Fruit fly (Drosophila melanogaster) whole organism, embryonic: Measurements from ENCODE around the gene CanB.

ENCODE experiments used
- ATbp ChIP-seq: fragments of 200-800 bp; sonication (Bioruptor generic); optimal IDR thresholded peaks from 2 replicates; lab custom pipeline; 2017; ENCODE audit warnings: missing biosample characterization, mild to moderate bottlenecking, missing genetic modification characterization, missing genetic modification reagents
- Ada2b ChIP-seq: fragments of 200-800 bp; sonication (Bioruptor generic); IDR thresholded peaks from 2 replicates; pipeline ENCODE4 v1.3.6; 2022; ENCODE audit warnings: missing biosample characterization, missing genetic modification characterization
- Bgb ChIP-seq: fragments of 200-800 bp; sonication (Bioruptor generic); IDR thresholded peaks from 2 replicates; pipeline ENCODE4 v1.3.6; 2022; ENCODE audit warnings: missing biosample characterization, missing genetic modification characterization; ENCODE audit not compliant: partially characterized antibody
- CG10979 ChIP-seq: fragments of 200-800 bp; sonication (Bioruptor generic); optimal IDR thresholded peaks from 2 replicates; lab custom pipeline; 2018; ENCODE audit warnings: missing biosample characterization, mild to moderate bottlenecking, missing genetic modification characterization, moderate library complexity
- CG11456 ChIP-seq: fragments of 200-800 bp; sonication (Bioruptor generic); IDR thresholded peaks from 3 replicates; pipeline ENCODE4 v1.3.6; 2022; ENCODE audit warnings: missing biosample characterization, missing genetic modification characterization
- CG11504 ChIP-seq: fragments of 200-800 bp; sonication (Bioruptor generic); optimal IDR thresholded peaks from 3 replicates; lab custom pipeline; 2019; ENCODE audit warnings: missing biosample characterization, mild to moderate bottlenecking, missing genetic modification characterization, moderate library complexity
- CG12391 ChIP-seq: fragments of 200-800 bp; sonication (Bioruptor generic); optimal IDR thresholded peaks from 3 replicates; lab custom pipeline; 2018; ENCODE audit warnings: missing biosample characterization, mild to moderate bottlenecking, missing genetic modification characterization, moderate library complexity
- CG13424 ChIP-seq: fragments of 200-800 bp; sonication (Bioruptor generic); optimal IDR thresholded peaks from 2 replicates; lab custom pipeline; 2019; ENCODE audit warnings: missing biosample characterization, mild to moderate bottlenecking, missing genetic modification characterization, moderate library complexity
- CG14667 ChIP-seq: fragments of 200-800 bp; sonication (Bioruptor generic); IDR thresholded peaks from 2 replicates; pipeline ENCODE4 v1.3.6; 2022; ENCODE audit warnings: missing biosample characterization, missing genetic modification characterization
- CG14860 ChIP-seq: fragments of 200-800 bp; sonication (Bioruptor generic); IDR thresholded peaks from 3 replicates; pipeline ENCODE4 v1.3.6; 2022; ENCODE audit warnings: missing biosample characterization, missing genetic modification characterization; ENCODE audit not compliant: partially characterized antibody
- CG17359 ChIP-seq: fragments of 200-800 bp; sonication (Bioruptor generic); optimal IDR thresholded peaks from 3 replicates; lab custom pipeline; 2018; ENCODE audit warnings: missing biosample characterization, mild to moderate bottlenecking, missing genetic modification characterization, moderate library complexity
- CG2678 ChIP-seq: fragments of 200-800 bp; sonication (Bioruptor generic); optimal IDR thresholded peaks from 3 replicates; lab custom pipeline; 2019; ENCODE audit warnings: missing biosample characterization, mild to moderate bottlenecking, missing genetic modification characterization, moderate library complexity
- CG4328 ChIP-seq: fragments of 200-800 bp; sonication (Bioruptor generic); optimal IDR thresholded peaks from 3 replicates; lab custom pipeline; 2017; ENCODE audit warnings: missing biosample characterization, missing genetic modification reagents, missing genetic modification characterization
- CG7839 ChIP-seq: fragments of 200-800 bp; sonication (Bioruptor generic); optimal IDR thresholded peaks from 3 replicates; lab custom pipeline; 2018; ENCODE audit warnings: missing biosample characterization, mild to moderate bottlenecking, missing genetic modification characterization, moderate library complexity
- CG9609 ChIP-seq: fragments of 200-800 bp; sonication (Bioruptor generic); optimal IDR thresholded peaks from 3 replicates; lab custom pipeline; 2016; ENCODE audit warnings: missing biosample characterization, missing genetic modification characterization
- Drgx ChIP-seq: fragments of 200-800 bp; sonication (Bioruptor generic); IDR thresholded peaks from 2 replicates; pipeline ENCODE4 v1.3.6; 2022; ENCODE audit warnings: missing biosample characterization, missing genetic modification characterization
- ERR ChIP-seq: fragments of 200-800 bp; sonication (Bioruptor generic); optimal IDR thresholded peaks from 2 replicates; lab custom pipeline; 2016; ENCODE audit warnings: missing biosample characterization, missing genetic modification characterization
- Gsc ChIP-seq: fragments of 200-800 bp; sonication (Bioruptor generic); IDR thresholded peaks from 2 replicates; pipeline ENCODE4 v1.3.6; 2022; ENCODE audit warnings: missing biosample characterization, missing genetic modification characterization
- H15 ChIP-seq: fragments of 200-800 bp; sonication (Bioruptor generic); IDR thresholded peaks from 3 replicates; pipeline ENCODE4 v1.3.6; 2022; ENCODE audit warnings: missing biosample characterization, missing genetic modification characterization
- H2.0 ChIP-seq: fragments of 200-800 bp; sonication (Bioruptor generic); IDR thresholded peaks from 2 replicates; pipeline ENCODE4 v1.3.6; 2022; ENCODE audit warnings: missing biosample characterization, missing genetic modification characterization
- HLH3B ChIP-seq: fragments of 200-800 bp; sonication (Bioruptor generic); IDR thresholded peaks from 2 replicates; pipeline ENCODE4 v1.3.6; 2022; ENCODE audit warnings: missing biosample characterization, missing genetic modification characterization
- HLH4C ChIP-seq: fragments of 200-800 bp; sonication (Bioruptor generic); IDR thresholded peaks from 3 replicates; pipeline ENCODE4 v1.3.6; 2022; ENCODE audit warnings: missing biosample characterization, missing genetic modification characterization; ENCODE audit not compliant: partially characterized antibody
- Hr39 ChIP-seq: fragments of >200 bp; optimal IDR thresholded peaks from 2 replicates; lab custom pipeline; 2017
- Jarid2 ChIP-seq: fragments of 200-800 bp; sonication (Bioruptor generic); optimal IDR thresholded peaks from 3 replicates; lab custom pipeline; 2017; ENCODE audit warnings: mild to moderate bottlenecking, missing biosample characterization, missing genetic modification reagents, missing genetic modification characterization
- Nf-YB ChIP-seq: fragments of 200-800 bp; sonication (Bioruptor generic); optimal IDR thresholded peaks from 3 replicates; lab custom pipeline; 2019; ENCODE audit warnings: missing biosample characterization, mild to moderate bottlenecking, missing genetic modification characterization, moderate library complexity
- Optix ChIP-seq: fragments of 200-800 bp; sonication (Bioruptor generic); IDR thresholded peaks from 3 replicates; pipeline ENCODE4 v1.3.6; 2022; ENCODE audit warnings: missing biosample characterization, missing genetic modification characterization
- Ptx1 ChIP-seq: fragments of 200-800 bp; sonication (Bioruptor generic); IDR thresholded peaks from 2 replicates; pipeline ENCODE4 v1.3.6; 2022; ENCODE audit warnings: missing biosample characterization, missing genetic modification characterization
- Trl ChIP-seq, 3 experiments: fragments of >200 bp in 2 of 3; fragments of 200-800 bp in 1 of 3; sonication (Bioruptor generic) in 1 of 3; optimal IDR thresholded peaks; 2 replicates in 1 of 3; 3 replicates in 2 of 3; lab custom pipeline; 2016 to 2017; ENCODE audit warnings: missing biosample characterization in 1 of 3, missing genetic modification characterization in 1 of 3
- cg ChIP-seq: fragments of 200-800 bp; sonication (Bioruptor generic); optimal IDR thresholded peaks from 3 replicates; lab custom pipeline; 2019; ENCODE audit warnings: missing biosample characterization, mild to moderate bottlenecking, missing genetic modification characterization, moderate library complexity
- dysf ChIP-seq: fragments of 200-800 bp; sonication (Bioruptor generic); IDR thresholded peaks from 3 replicates; pipeline ENCODE4 v1.3.6; 2022; ENCODE audit warnings: missing biosample characterization, missing genetic modification characterization
- en ChIP-seq: fragments of 200-800 bp; sonication (Bioruptor generic); optimal IDR thresholded peaks from 2 replicates; lab custom pipeline; 2016; ENCODE audit warnings: missing biosample characterization, missing genetic modification characterization
- ewg ChIP-seq: fragments of 200-800 bp; sonication (Bioruptor generic); optimal IDR thresholded peaks from 3 replicates; lab custom pipeline; 2017; ENCODE audit warnings: mild to moderate bottlenecking, missing biosample characterization, missing genetic modification reagents, missing genetic modification characterization
- klu ChIP-seq: fragments of 200-800 bp; sonication (Bioruptor generic); IDR thresholded peaks from 2 replicates; pipeline ENCODE4 v1.3.6; 2022; ENCODE audit warnings: missing biosample characterization, missing genetic modification characterization
- lmd ChIP-seq: fragments of 200-800 bp; sonication (Bioruptor generic); IDR thresholded peaks from 2 replicates; pipeline ENCODE4 v1.3.6; 2022; ENCODE audit warnings: missing biosample characterization, missing genetic modification characterization
- lov ChIP-seq, 2 experiments: fragments of 200-800 bp in 1 of 2; fragments of >200 bp in 1 of 2; sonication (Bioruptor generic) in 1 of 2; IDR thresholded peaks in 1 of 2; optimal IDR thresholded peaks in 1 of 2; 2 replicates in 1 of 2; 3 replicates in 1 of 2; pipeline versions ENCODE4 v1.3.6 to Lab custom; 2017 to 2022; ENCODE audit warnings: missing biosample characterization in 1 of 2, missing genetic modification characterization in 1 of 2
- prd ChIP-seq, 3 experiments: fragments of >200 bp in 2 of 3; fragments of 200-800 bp in 1 of 3; sonication (Bioruptor generic) in 1 of 3; optimal IDR thresholded peaks in 2 of 3; IDR thresholded peaks in 1 of 3; 2 replicates in 2 of 3; 3 replicates in 1 of 3; pipeline versions ENCODE4 v1.3.6 to Lab custom; 2017 to 2022; ENCODE audit warnings: missing biosample characterization in 1 of 3, missing genetic modification characterization in 1 of 3
- sisA ChIP-seq: fragments of 200-800 bp; sonication (Bioruptor generic); IDR thresholded peaks from 2 replicates; pipeline ENCODE4 v1.3.6; 2022; ENCODE audit warnings: missing biosample characterization, missing genetic modification characterization
- sqz ChIP-seq: fragments of 200-800 bp; sonication (Bioruptor generic); optimal IDR thresholded peaks from 3 replicates; lab custom pipeline; 2018; ENCODE audit warnings: missing biosample characterization, mild to moderate bottlenecking, missing genetic modification characterization
- sr ChIP-seq: fragments of 200-800 bp; sonication (Bioruptor generic); IDR thresholded peaks from 3 replicates; pipeline ENCODE4 v1.3.6; 2022; ENCODE audit warnings: missing biosample characterization, missing genetic modification characterization
- ssp ChIP-seq: fragments of 200-800 bp; sonication (Bioruptor generic); IDR thresholded peaks from 2 replicates; pipeline ENCODE4 v1.3.6; 2022; ENCODE audit warnings: missing biosample characterization, missing genetic modification characterization
- tgo ChIP-seq: fragments of 200-800 bp; sonication (Bioruptor generic); IDR thresholded peaks from 3 replicates; pipeline ENCODE4 v1.3.6; 2022; ENCODE audit warnings: missing biosample characterization, missing genetic modification characterization
- ttk ChIP-seq: fragments of 200-800 bp; sonication (Bioruptor generic); IDR thresholded peaks from 2 replicates; pipeline ENCODE4 v2.1.2; 2022; ENCODE audit warnings: missing biosample characterization, missing genetic modification characterization
- unpg ChIP-seq: fragments of 200-800 bp; sonication (Bioruptor generic); optimal IDR thresholded peaks from 3 replicates; lab custom pipeline; 2018; ENCODE audit warnings: missing biosample characterization, mild to moderate bottlenecking, missing genetic modification characterization, moderate library complexity
- vvl ChIP-seq: fragments of 200-800 bp; sonication (Bioruptor generic); IDR thresholded peaks from 2 replicates; pipeline ENCODE4 v1.3.6; 2022; ENCODE audit warnings: missing biosample characterization, missing genetic modification characterization

CanB gene

DNA sequence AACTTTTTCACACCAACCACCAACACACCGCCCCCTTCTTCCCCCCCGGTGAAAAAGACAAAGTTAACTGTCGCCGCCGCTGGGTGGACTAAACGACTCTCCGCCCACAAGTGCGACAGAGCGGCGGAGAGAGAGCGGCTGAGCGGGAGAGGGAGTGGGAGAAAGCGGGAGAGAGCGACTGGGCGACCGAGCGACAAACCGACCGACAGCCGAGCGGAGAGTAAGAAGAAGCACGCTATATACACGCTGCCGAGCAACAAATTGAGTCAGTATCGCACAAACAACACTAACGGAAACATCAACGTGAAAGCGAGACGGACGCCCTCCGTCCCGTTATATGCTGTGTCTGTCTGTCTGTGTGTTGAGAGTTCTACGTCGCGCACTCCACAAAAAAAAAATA is 7.7 kb downstream of the CanB start, which contains the start of gene SK (continued):
- TF ChIP-seq sr (GFP tag; lab: Robert Waterston, UW) (peak; percentile 71), CG4328 (GFP tag; lab: Kevin White, UChicago) (no peak), CG14860 (GFP tag; lab: Robert Waterston, UW) (no peak), Ada2b (GFP tag; lab: Robert Waterston, UW) (no peak), Bgb (GFP tag; lab: Robert Waterston, UW) (peak; percentile 42; the same call in 1 of the 2 replicates), ATbp (GFP tag; lab: Kevin White, UChicago) (no peak), en (GFP tag; lab: Kevin White, UChicago) (no peak), CG9609 (GFP tag; lab: Kevin White, UChicago) (no peak), Drgx (GFP tag; lab: Robert Waterston, UW) (0 out of 2 replicates have a peak, but pooled peaks have one; percentile 20), HLH4C (0 out of 3 replicates have a peak, but pooled peaks have one; percentile 16), CG11504 (tag; lab: Kevin White, UChicago) (peak; percentile 65), Trl (optimal IDR thresholded peaks at IDR 0.05; lab: Kevin White, UChicago) (peak; percentile 64 to 76), Trl (GFP tag; optimal IDR thresholded peaks at IDR 0.05; lab: Kevin White, UChicago) (no peak), sqz (GFP tag; lab: Kevin White, UChicago) (peak; percentile 31), Nf-YB (no peak)

DNA sequence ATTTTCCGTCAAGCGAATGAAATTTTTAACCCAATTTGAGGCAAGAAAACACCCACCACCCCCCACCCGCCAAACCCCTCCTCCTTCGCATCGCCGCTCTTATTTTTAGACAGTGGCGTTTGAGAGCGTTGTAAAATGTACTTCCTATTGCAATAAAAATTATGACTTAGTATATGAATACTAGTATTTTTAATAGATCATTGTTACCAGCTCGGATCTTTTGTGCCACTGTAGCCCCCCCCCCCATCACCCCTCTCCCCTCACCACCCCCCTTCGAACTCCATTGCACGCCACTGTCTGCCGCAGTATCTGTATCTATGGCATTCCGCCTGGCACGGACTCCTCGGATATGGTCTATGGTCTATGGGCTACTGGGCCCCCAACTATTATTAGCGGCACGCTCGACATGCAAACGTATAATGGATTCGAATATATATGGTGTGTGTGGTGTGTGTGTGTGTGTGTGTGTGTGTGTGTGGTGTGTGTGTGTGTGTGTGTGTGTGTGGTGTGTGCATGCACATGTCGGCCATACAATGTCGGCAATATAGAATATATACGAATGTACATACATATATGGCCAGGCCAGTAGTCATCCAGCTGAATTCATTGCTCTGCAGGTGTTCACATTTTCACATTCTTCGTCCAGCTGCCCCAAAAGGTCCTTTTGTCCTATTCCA is 17.7 kb downstream of the CanB start:
- peak; percentile 63 for TF ChIP-seq sisA (GFP tag; lab: Robert Waterston, UW)
- TF ChIP-seq Ptx1, result peak; percentile 43; the same call in 1 of the 2 replicates
- TF ChIP-seq CG7839, result no peak
- 0 out of 2 replicates have a peak, but pooled peaks have one; percentile 50 for TF ChIP-seq vvl (GFP tag; lab: Robert Waterston, UW)
- 0 out of 2 replicates have a peak, but pooled peaks have one; percentile 13 for TF ChIP-seq CG14667 (GFP tag; lab: Robert Waterston, UW)
- TF ChIP-seq lov (optimal IDR thresholded peaks at IDR 0.05; lab: Kevin White, UChicago), result no peak
- no peak for TF ChIP-seq lov (GFP tag; IDR thresholded peaks at IDR 0.05; lab: Robert Waterston, UW)
- peak; percentile 21 for TF ChIP-seq CG12391 (tag; lab: Kevin White, UChicago)
- TF ChIP-seq Drgx (GFP tag; lab: Robert Waterston, UW), result peak; percentile 15; the same call in 1 of the 2 replicates
- no peak for TF ChIP-seq prd (optimal IDR thresholded peaks at IDR 0.05; lab: Kevin White, UChicago)
- peak; percentile 57; the same call in 2 of the 3 replicates for TF ChIP-seq prd (GFP tag; IDR thresholded peaks at IDR 0.05; lab: Robert Waterston, UW)
- peak; percentile 17 for TF ChIP-seq CG10979
- peak; percentile 27 for TF ChIP-seq ATbp (GFP tag; lab: Kevin White, UChicago)
- peak; percentile 38 for TF ChIP-seq CG2678 (tag; lab: Kevin White, UChicago)
- TF ChIP-seq H2.0 (GFP tag; lab: Robert Waterston, UW), result peak; percentile 21; the same call in 1 of the 2 replicates
- TF ChIP-seq cg (GFP tag; lab: Kevin White, UChicago), result peak; percentile 11
- TF ChIP-seq Gsc, result 0 out of 2 replicates have a peak, but pooled peaks have one; percentile 24
- TF ChIP-seq CG17359 (tag; lab: Kevin White, UChicago), result peak; percentile 54
- TF ChIP-seq HLH3B (GFP tag; lab: Robert Waterston, UW), result peak; percentile 48; the same call in 1 of the 2 replicates
- peak; percentile 33; the same call in 1 of the 3 replicates for TF ChIP-seq dysf (GFP tag; lab: Robert Waterston, UW)
- TF ChIP-seq tgo (GFP tag; lab: Robert Waterston, UW), result 0 out of 3 replicates have a peak, but pooled peaks have one; percentile 18
- TF ChIP-seq HLH4C, result no peak
- TF ChIP-seq klu (GFP tag; lab: Robert Waterston, UW), result 0 out of 2 replicates have a peak, but pooled peaks have one; percentile 23
- TF ChIP-seq ERR (GFP tag; lab: Kevin White, UChicago), result no peak
- no peak for TF ChIP-seq Jarid2 (GFP tag; lab: Kevin White, UChicago)
- TF ChIP-seq CG11456 (GFP tag; lab: Robert Waterston, UW), result 0 out of 3 replicates have a peak, but pooled peaks have one; percentile 46
- peak; percentile 7 for TF ChIP-seq CG11504 (tag; lab: Kevin White, UChicago)
- peak; percentile 42; the same call in 1 of the 3 replicates for TF ChIP-seq H15 (GFP tag; lab: Robert Waterston, UW)
- no peak for TF ChIP-seq Hr39 (lab: Kevin White, UChicago)
- 0 out of 3 replicates have a peak, but pooled peaks have one; percentile 17 for TF ChIP-seq Optix
- TF ChIP-seq ssp (GFP tag; lab: Robert Waterston, UW), result peak; percentile 40
- 0 out of 2 replicates have a peak, but pooled peaks have one; percentile 17 for TF ChIP-seq Ada2b (GFP tag; lab: Robert Waterston, UW)
- TF ChIP-seq ewg, result peak; percentile 13
- peak; percentile 48 for TF ChIP-seq lmd (GFP tag; lab: Robert Waterston, UW)
- peak; percentile 18 for TF ChIP-seq CG13424 (tag; lab: Kevin White, UChicago)
- TF ChIP-seq unpg (GFP tag; lab: Kevin White, UChicago), result peak; percentile 28
- TF ChIP-seq ttk (GFP tag; lab: Robert Waterston, UW), result 0 out of 2 replicates have a peak, but pooled peaks have one; percentile 28
